Worm (Caenorhabditis elegans): ENCODE data around the gene abts-2.

Gene abts-2

ce11 chrX:11585375-11585774 is at the start of gene abts-2:
TSS of gene abts-2 (plus strand) at chrX:11585675.
- TF ChIP-seq ztf-23 (GFP tag; IDR thresholded peaks at IDR 0.05) (no peak), ztf-29 (GFP tag; IDR thresholded peaks at IDR 0.05) (no peak), ref-1 (GFP tag; conservative IDR thresholded peaks at IDR 0.05) (no peak), flt-1 (GFP tag; IDR thresholded peaks at IDR 0.05) (no peak), klf-2 (GFP tag; conservative IDR thresholded peaks at IDR 0.05) (no peak), tab-1 (GFP tag; IDR thresholded peaks at IDR 0.05) (no peak), T22C8.4 (GFP tag; IDR thresholded peaks at IDR 0.05) (no peak), med-1 (GFP tag; optimal IDR thresholded peaks at IDR 0.05; ENCODE audit: insufficient read depth) (no peak)

ce11 chrX:11536408-11536807 is 49.1 kb upstream of the abts-2 start, which contains the start of gene C35C5.9:
TSS of gene C35C5.9 (plus strand) at chrX:11536568.
- no peak for TF ChIP-seq cog-1 (tag; optimal IDR thresholded peaks at IDR 0.05)
- no peak for TF ChIP-seq ref-1 (GFP tag; conservative IDR thresholded peaks at IDR 0.05)
- no peak for TF ChIP-seq med-1 (GFP tag; optimal IDR thresholded peaks at IDR 0.05; ENCODE audit: insufficient read depth)
- TF ChIP-seq klf-2 (GFP tag; conservative IDR thresholded peaks at IDR 0.05), result no peak
- no peak for TF ChIP-seq T22C8.4 (GFP tag; IDR thresholded peaks at IDR 0.05)
- no peak for TF ChIP-seq ztf-29 (GFP tag; IDR thresholded peaks at IDR 0.05)
- no peak for TF ChIP-seq flt-1 (GFP tag; IDR thresholded peaks at IDR 0.05)

- TF ChIP-seq ztf-23 (GFP tag; IDR thresholded peaks at IDR 0.05) (no peak), tab-1 (GFP tag; IDR thresholded peaks at IDR 0.05) (no peak), flt-1 (GFP tag; IDR thresholded peaks at IDR 0.05) (no peak), med-1 (GFP tag; optimal IDR thresholded peaks at IDR 0.05; ENCODE audit: insufficient read depth) (no peak), ztf-29 (GFP tag; IDR thresholded peaks at IDR 0.05) (no peak), cog-1 (tag; optimal IDR thresholded peaks at IDR 0.05) (no peak), T22C8.4 (GFP tag; IDR thresholded peaks at IDR 0.05) (no peak), klf-2 (GFP tag; conservative IDR thresholded peaks at IDR 0.05) (no peak), ref-1 (GFP tag; conservative IDR thresholded peaks at IDR 0.05) (no peak)
Measured at ce11 chrX:11537240-11537764, 48.2 kb upstream of the abts-2 start, which contains the start of gene gcp-2.2. TSS of gene gcp-2.2 (plus strand) at chrX:11537714.

- no peak for TF ChIP-seq klf-2 (GFP tag; conservative IDR thresholded peaks at IDR 0.05)
- no peak for TF ChIP-seq ztf-23 (GFP tag; IDR thresholded peaks at IDR 0.05)
- TF ChIP-seq flt-1 (GFP tag; IDR thresholded peaks at IDR 0.05), result no peak
- TF ChIP-seq ref-1 (GFP tag; conservative IDR thresholded peaks at IDR 0.05), result no peak
- no peak for TF ChIP-seq med-1 (GFP tag; optimal IDR thresholded peaks at IDR 0.05; ENCODE audit: insufficient read depth)
- no peak for TF ChIP-seq T22C8.4 (GFP tag; IDR thresholded peaks at IDR 0.05)
- TF ChIP-seq ztf-29 (GFP tag; IDR thresholded peaks at IDR 0.05), result no peak
Measured at ce11 chrX:11541690-11542089, 43.8 kb upstream of the abts-2 start.

- no peak for TF ChIP-seq klf-2 (GFP tag; conservative IDR thresholded peaks at IDR 0.05)
- TF ChIP-seq flt-1 (GFP tag; IDR thresholded peaks at IDR 0.05), result no peak
- no peak for TF ChIP-seq ztf-23 (GFP tag; IDR thresholded peaks at IDR 0.05)
- peak; percentile 86 for TF ChIP-seq T22C8.4 (GFP tag; IDR thresholded peaks at IDR 0.05)
- peak; percentile 54 for TF ChIP-seq cog-1 (tag; optimal IDR thresholded peaks at IDR 0.05)
- TF ChIP-seq ref-1 (GFP tag; conservative IDR thresholded peaks at IDR 0.05), result no peak
- TF ChIP-seq tab-1 (GFP tag; IDR thresholded peaks at IDR 0.05), result no peak
- TF ChIP-seq ztf-29 (GFP tag; IDR thresholded peaks at IDR 0.05), result no peak
- no peak for TF ChIP-seq med-1 (GFP tag; optimal IDR thresholded peaks at IDR 0.05; ENCODE audit: insufficient read depth)
Measured at ce11 chrX:11546445-11547275, 38.8 kb upstream of the abts-2 start, which contains the start of gene selt-1.1. TSS of gene selt-1.1 (minus strand) at chrX:11546495.

- TF ChIP-seq cog-1 (tag; optimal IDR thresholded peaks at IDR 0.05), result no peak
- TF ChIP-seq tab-1 (GFP tag; IDR thresholded peaks at IDR 0.05), result no peak
- no peak for TF ChIP-seq flt-1 (GFP tag; IDR thresholded peaks at IDR 0.05)
- no peak for TF ChIP-seq ztf-29 (GFP tag; IDR thresholded peaks at IDR 0.05)
- no peak for TF ChIP-seq ztf-23 (GFP tag; IDR thresholded peaks at IDR 0.05)
- no peak for TF ChIP-seq med-1 (GFP tag; optimal IDR thresholded peaks at IDR 0.05; ENCODE audit: insufficient read depth)
- no peak for TF ChIP-seq T22C8.4 (GFP tag; IDR thresholded peaks at IDR 0.05)
- no peak for TF ChIP-seq klf-2 (GFP tag; conservative IDR thresholded peaks at IDR 0.05)
- no peak for TF ChIP-seq ref-1 (GFP tag; conservative IDR thresholded peaks at IDR 0.05)
Measured at ce11 chrX:11547442-11548023, 37.9 kb upstream of the abts-2 start.

ce11 chrX:11548308-11548707 is 37.2 kb upstream of the abts-2 start, which contains the start of gene mig-2:
TSS of gene mig-2 (plus strand) at chrX:11548608.
- TF ChIP-seq ref-1 (GFP tag; conservative IDR thresholded peaks at IDR 0.05), result no peak
- TF ChIP-seq med-1 (GFP tag; optimal IDR thresholded peaks at IDR 0.05; ENCODE audit: insufficient read depth), result no peak
- no peak for TF ChIP-seq flt-1 (GFP tag; IDR thresholded peaks at IDR 0.05)
- no peak for TF ChIP-seq T22C8.4 (GFP tag; IDR thresholded peaks at IDR 0.05)
- no peak for TF ChIP-seq tab-1 (GFP tag; IDR thresholded peaks at IDR 0.05)
- TF ChIP-seq cog-1 (tag; optimal IDR thresholded peaks at IDR 0.05), result no peak
- no peak for TF ChIP-seq ztf-23 (GFP tag; IDR thresholded peaks at IDR 0.05)
- TF ChIP-seq klf-2 (GFP tag; conservative IDR thresholded peaks at IDR 0.05), result no peak
- no peak for TF ChIP-seq ztf-29 (GFP tag; IDR thresholded peaks at IDR 0.05)

- no peak for TF ChIP-seq cog-1 (tag; optimal IDR thresholded peaks at IDR 0.05)
- TF ChIP-seq ref-1 (GFP tag; conservative IDR thresholded peaks at IDR 0.05), result no peak
- TF ChIP-seq klf-2 (GFP tag; conservative IDR thresholded peaks at IDR 0.05), result no peak
- TF ChIP-seq flt-1 (GFP tag; IDR thresholded peaks at IDR 0.05), result no peak
- TF ChIP-seq T22C8.4 (GFP tag; IDR thresholded peaks at IDR 0.05), result no peak
- TF ChIP-seq ztf-23 (GFP tag; IDR thresholded peaks at IDR 0.05), result no peak
- TF ChIP-seq ztf-29 (GFP tag; IDR thresholded peaks at IDR 0.05), result no peak
- no peak for TF ChIP-seq med-1 (GFP tag; optimal IDR thresholded peaks at IDR 0.05; ENCODE audit: insufficient read depth)
- no peak for TF ChIP-seq tab-1 (GFP tag; IDR thresholded peaks at IDR 0.05)
Measured at ce11 chrX:11551808-11552207, 33.7 kb upstream of the abts-2 start.

ce11 chrX:11552879-11553278 is 32.6 kb upstream of the abts-2 start:
- TF ChIP-seq flt-1 (GFP tag; IDR thresholded peaks at IDR 0.05), result no peak
